Fruit fly (Drosophila melanogaster) whole organism, prepupa: ENCODE measurements around the gene RluA-1.

Source experiments
- CG31627 ChIP-seq: fragments of 200-800 bp; sonication (Bioruptor generic); optimal IDR thresholded peaks from 3 replicates; lab custom pipeline; 2016; ENCODE audit warnings: missing biosample characterization, missing genetic modification characterization
- Eip93F ChIP-seq: fragments of 200-800 bp; sonication (Bioruptor generic); optimal IDR thresholded peaks from 2 replicates; lab custom pipeline; 2016; ENCODE audit warnings: missing biosample characterization, mild to moderate bottlenecking, missing genetic modification characterization
- Lpt ChIP-seq: fragments of 200-800 bp; sonication (Bioruptor generic); optimal IDR thresholded peaks from 3 replicates; lab custom pipeline; 2016; ENCODE audit warnings: missing biosample characterization, missing genetic modification characterization
- Met ChIP-seq: fragments of 200-800 bp; sonication (Bioruptor generic); optimal IDR thresholded peaks from 3 replicates; lab custom pipeline; 2016; ENCODE audit warnings: missing biosample characterization, missing genetic modification characterization

- TF ChIP-seq CG31627 (GFP tag; lab: Kevin White, UChicago) (no peak), Met (GFP tag; lab: Kevin White, UChicago) (no peak), Lpt (GFP tag; lab: Kevin White, UChicago) (no peak), Eip93F (GFP tag; lab: Kevin White, UChicago) (no peak)
Measured at dm6 chr2L:10455944-10456520, 18.1 kb downstream of the RluA-1 start.
